Worm (Caenorhabditis elegans): ENCODE data around the gene ech-1.1.

- TF ChIP-seq pha-4 (GFP tag; IDR thresholded peaks at IDR 0.05) (no peak), pha-4 (tag; optimal IDR thresholded peaks at IDR 0.05) (no peak), zfp-3 (GFP tag; conservative IDR thresholded peaks at IDR 0.05) (no peak), fkh-10 (GFP tag; optimal IDR thresholded peaks at IDR 0.05) (no peak)
Observed at ce11 chrV:15337405-15337804, 23.9 kb downstream of the ech-1.1 start, which contains the start of gene wrt-7.

Data from whole organism, L4 larva.